Fruit fly (Drosophila melanogaster): ENCODE results near the gene Gcn2.

Gene Gcn2

DNA sequence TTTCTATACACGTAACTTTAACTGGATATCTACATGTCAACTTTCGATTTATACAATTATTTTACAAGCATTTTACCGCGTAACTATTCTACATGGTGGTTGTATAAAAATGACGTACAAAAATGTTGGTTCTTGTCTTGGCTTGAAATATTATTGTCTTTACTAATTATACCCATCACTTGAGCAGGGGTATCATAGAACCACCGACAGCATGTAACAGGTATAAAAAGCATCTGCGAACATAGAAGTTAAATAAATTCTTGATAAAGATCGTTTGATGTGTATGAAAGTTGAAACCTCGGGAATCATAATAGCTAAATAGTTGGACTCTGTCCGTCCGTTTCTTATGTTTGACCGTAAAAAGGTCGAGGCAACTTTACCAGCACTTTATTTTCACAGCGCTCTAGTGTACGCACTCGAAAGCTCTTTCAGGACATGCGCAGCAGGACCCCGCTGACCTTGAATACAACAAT is 14.2 kb upstream of the Gcn2 start (continued):
- TF ChIP-seq Hr3 (GFP tag; optimal IDR thresholded peaks at IDR 0.05) (peak; percentile 47), CG8388 (GFP tag; optimal IDR thresholded peaks at IDR 0.05) (peak; percentile 44), tup (GFP tag; optimal IDR thresholded peaks at IDR 0.05) (no peak), jumu (GFP tag; optimal IDR thresholded peaks at IDR 0.05) (peak; percentile 31), CG34376 (GFP tag; optimal IDR thresholded peaks at IDR 0.05) (no peak), CG1024 (GFP tag; IDR thresholded peaks at IDR 0.05) (no peak), CG13775 (GFP tag; optimal IDR thresholded peaks at IDR 0.05) (peak; percentile 48), CG7271 (tag; optimal IDR thresholded peaks at IDR 0.05) (no peak), CG10654 (GFP tag; optimal IDR thresholded peaks at IDR 0.05) (no peak), tx (GFP tag; optimal IDR thresholded peaks at IDR 0.05) (peak; percentile 50), CG18619 (GFP tag; optimal IDR thresholded peaks at IDR 0.05) (peak; percentile 46), ash1 (GFP tag; optimal IDR thresholded peaks at IDR 0.05) (no peak), dati (GFP tag; IDR thresholded peaks at IDR 0.05) (no peak), CG6854 (GFP tag; optimal IDR thresholded peaks at IDR 0.05) (no peak), gce (GFP tag; IDR thresholded peaks at IDR 0.05) (peak; percentile 54; the same call in 1 of the 3 replicates), CG16863 (GFP tag; optimal IDR thresholded peaks at IDR 0.05) (peak; percentile 53), CG18764 (GFP tag; optimal IDR thresholded peaks at IDR 0.05) (no peak), tin (GFP tag; optimal IDR thresholded peaks at IDR 0.05) (no peak), ems (GFP tag; optimal IDR thresholded peaks at IDR 0.05) (peak; percentile 3), pan (optimal IDR thresholded peaks at IDR 0.05) (no peak), pan (GFP tag; optimal IDR thresholded peaks at IDR 0.05 in 1 of 2, IDR thresholded peaks at IDR 0.05 in 1 of 2) (peak in 1 of 2 experiments; percentile 66), Tbp (GFP tag; optimal IDR thresholded peaks at IDR 0.05) (no peak), CG1233 (GFP tag; optimal IDR thresholded peaks at IDR 0.05) (no peak), maf-S (GFP tag; optimal IDR thresholded peaks at IDR 0.05) (peak; percentile 12), salm (tag; optimal IDR thresholded peaks at IDR 0.05) (peak; percentile 33), CG17361 (GFP tag; IDR thresholded peaks at IDR 0.05) (0 out of 3 replicates have a peak, but pooled peaks have one; percentile 9), pho (GFP tag; optimal IDR thresholded peaks at IDR 0.05) (peak; percentile 78), E2f1 (GFP tag; IDR thresholded peaks at IDR 0.05) (0 out of 2 replicates have a peak, but pooled peaks have one; percentile 14), BtbVII (GFP tag; optimal IDR thresholded peaks at IDR 0.05) (no peak), Kr (GFP tag; optimal IDR thresholded peaks at IDR 0.05) (no peak), Sox102F (GFP tag; optimal IDR thresholded peaks at IDR 0.05) (peak; percentile 56), lov (optimal IDR thresholded peaks at IDR 0.05) (no peak), lov (GFP tag; IDR thresholded peaks at IDR 0.05) (no peak), CG15696 (tag; optimal IDR thresholded peaks at IDR 0.05) (no peak), CG11247 (GFP tag; IDR thresholded peaks at IDR 0.05) (0 out of 2 replicates have a peak, but pooled peaks have one; percentile 37), CG12942 (GFP tag; optimal IDR thresholded peaks at IDR 0.05) (no peak), Opbp (GFP tag; IDR thresholded peaks at IDR 0.05; ENCODE audit: partially characterized antibody) (peak; percentile 56; the same call in 2 of the 3 replicates), nmo (GFP tag; optimal IDR thresholded peaks at IDR 0.05) (peak; percentile 19), sd (tag; optimal IDR thresholded peaks at IDR 0.05) (peak; percentile 58), CoRest (tag; optimal IDR thresholded peaks at IDR 0.05) (peak; percentile 50), nerfin-1 (tag; optimal IDR thresholded peaks at IDR 0.05) (no peak), CG42726 (GFP tag; IDR thresholded peaks at IDR 0.05; ENCODE audit: partially characterized antibody) (0 out of 2 replicates have a peak, but pooled peaks have one; percentile 69), Nf-YB (GFP tag; optimal IDR thresholded peaks at IDR 0.05) (no peak), Bgb (GFP tag; IDR thresholded peaks at IDR 0.05; ENCODE audit: partially characterized antibody) (peak; percentile 77), CG4617 (GFP tag; optimal IDR thresholded peaks at IDR 0.05; ENCODE audit: borderline replicate concordance) (no peak), CG6689 (GFP tag; IDR thresholded peaks at IDR 0.05) (peak; percentile 31; the same call in 1 of the 2 replicates), corto (GFP tag; optimal IDR thresholded peaks at IDR 0.05) (no peak), schlank (tag; optimal IDR thresholded peaks at IDR 0.05) (peak; percentile 53), CG8944 (GFP tag; optimal IDR thresholded peaks at IDR 0.05) (no peak), CG32767 (GFP tag; IDR thresholded peaks at IDR 0.05) (no peak; the same call in 1 of the 2 replicates)

Data from whole organism, embryonic.